Worm (Caenorhabditis elegans) whole organism, L2 larva: ENCODE results near the gene F31D4.2.

ENCODE experiments used
- F13H6.1 ChIP-seq: sonication (generic microtip); optimal IDR thresholded peaks from 2 replicates; lab custom pipeline; 2016; ENCODE audit warnings: missing genetic modification characterization, missing compliant biosample characterization
- ZK546.5 ChIP-seq: sonication (generic microtip); optimal IDR thresholded peaks from 2 replicates; lab custom pipeline; 2017; ENCODE audit warnings: missing biosample characterization, missing genetic modification characterization
- dmd-4 ChIP-seq: sonication (generic microtip); optimal IDR thresholded peaks from 2 replicates; lab custom pipeline; 2017; ENCODE audit warnings: missing biosample characterization, missing genetic modification characterization
- lin-39 ChIP-seq: fragments of 150-350 bp; optimal IDR thresholded peaks from 2 replicates; lab custom pipeline; 2014; ENCODE audit warnings: missing biosample characterization, missing genetic modification reagents, missing genetic modification characterization
- nhr-12 ChIP-seq: fragments of 150-350 bp; optimal IDR thresholded peaks from 2 replicates; lab custom pipeline; 2014; ENCODE audit warnings: missing biosample characterization, missing genetic modification characterization
- nhr-23 ChIP-seq: fragments of 150-350 bp; optimal IDR thresholded peaks from 2 replicates; lab custom pipeline; 2014; ENCODE audit warnings: missing biosample characterization, missing genetic modification reagents, missing genetic modification characterization
- nhr-237 ChIP-seq: fragments of 150-350 bp; optimal IDR thresholded peaks from 2 replicates; lab custom pipeline; 2014; ENCODE audit warnings: missing biosample characterization, missing genetic modification characterization
- peb-1 ChIP-seq: fragments of 150-350 bp; optimal IDR thresholded peaks from 2 replicates; lab custom pipeline; 2014; ENCODE audit warnings: missing biosample characterization, missing genetic modification characterization
- sma-9 ChIP-seq, 2 experiments: fragments of 150-350 bp in 1 of 2; sonication (generic microtip) in 1 of 2; optimal IDR thresholded peaks; 2 replicates each; lab custom pipeline; 2014 to 2016; ENCODE audit warnings: missing genetic modification characterization in 2 of 2, mild to moderate bottlenecking in 1 of 2, missing biosample characterization in 1 of 2, missing compliant biosample characterization in 1 of 2, missing genetic modification reagents in 1 of 2, moderate library complexity in 1 of 2
- unc-39 ChIP-seq: fragments of 150-350 bp; optimal IDR thresholded peaks from 2 replicates; lab custom pipeline; 2014; ENCODE audit warnings: missing biosample characterization, missing genetic modification characterization
- unc-62 ChIP-seq: fragments of 150-350 bp; optimal IDR thresholded peaks from 2 replicates; lab custom pipeline; 2014; ENCODE audit warnings: missing biosample characterization, missing genetic modification reagents, missing genetic modification characterization
- zag-1 ChIP-seq: fragments of 150-350 bp; optimal IDR thresholded peaks from 2 replicates; lab custom pipeline; 2014; ENCODE audit warnings: missing biosample characterization, missing genetic modification characterization

ce11 chrV:20820033-20820432 is 25.3 kb downstream of the F31D4.2 start, which contains the start of gene T03D8.6:
- TF ChIP-seq dmd-4 (tag; lab: Kevin White, UChicago) (no peak), nhr-237 (tag; lab: Kevin White, UChicago) (no peak), lin-39 (tag; lab: Kevin White, UChicago) (no peak), unc-62 (GFP tag; lab: Kevin White, UChicago) (no peak), nhr-23 (no peak), nhr-12 (tag; lab: Kevin White, UChicago) (no peak), zag-1 (tag; lab: Kevin White, UChicago) (no peak), F13H6.1 (tag; lab: Kevin White, UChicago) (no peak), sma-9 (GFP tag; optimal IDR thresholded peaks at IDR 0.05; lab: Kevin White, UChicago) (no peak), sma-9 (tag; optimal IDR thresholded peaks at IDR 0.05; lab: Kevin White, UChicago) (no peak), ZK546.5 (tag; lab: Kevin White, UChicago) (no peak), peb-1 (tag; lab: Kevin White, UChicago) (no peak), unc-39 (no peak)
